Worm (Caenorhabditis elegans) whole organism, midembryonic: ENCODE results near the gene gmap-3.

Source experiments
- cog-1 ChIP-seq: sonication (generic microtip); optimal IDR thresholded peaks from 2 replicates; lab custom pipeline; 2016; ENCODE audit warnings: missing genetic modification characterization, missing compliant biosample characterization
- flt-1 ChIP-seq: fragments of 200-800 bp; sonication (Bioruptor generic); IDR thresholded peaks from 2 replicates; pipeline ENCODE4 v1.3.6; 2022; ENCODE audit warnings: missing genetic modification characterization, missing compliant biosample characterization
- ref-1 ChIP-seq: fragments of 200-800 bp; sonication (Bioruptor generic); conservative IDR thresholded peaks from 2 replicates; pipeline ENCODE4 v1.3.6; 2022; ENCODE audit warnings: missing genetic modification reagents, missing genetic modification characterization, missing compliant biosample characterization

ce11 chrX:12958897-12959296 lies 18.1 kb upstream of the gmap-3 start:
- no peak for TF ChIP-seq cog-1
- no peak for TF ChIP-seq flt-1 (GFP tag; lab: Robert Waterston, UW)
- TF ChIP-seq ref-1 (GFP tag; lab: Robert Waterston, UW): no peak
